Worm (Caenorhabditis elegans) whole organism, early embryonic: ENCODE measurements around the gene hlh-31.

Experiments used
- F13C5.2 ChIP-seq: sonication (generic microtip); optimal IDR thresholded peaks from 2 replicates; lab custom pipeline; 2017; ENCODE audit warnings: mild to moderate bottlenecking, missing genetic modification characterization, inconsistent platforms, missing compliant biosample characterization
- aly-1 ChIP-seq: sonication (generic microtip); optimal IDR thresholded peaks from 2 replicates; lab custom pipeline; 2016; ENCODE audit warnings: missing genetic modification characterization, missing compliant biosample characterization
- ama-1 ChIP-seq: fragments of 150-350 bp; optimal IDR thresholded peaks from 2 replicates; lab custom pipeline; 2014
- ceh-13 ChIP-seq: fragments of 200-800 bp; sonication (Bioruptor generic); optimal IDR thresholded peaks from 2 replicates; lab custom pipeline; 2018; ENCODE audit warnings: mild to moderate bottlenecking, missing genetic modification characterization, missing compliant biosample characterization
- ets-7 ChIP-seq: sonication (generic microtip); optimal IDR thresholded peaks from 2 replicates; lab custom pipeline; 2016; ENCODE audit warnings: missing genotype, missing genetic modification characterization, missing compliant biosample characterization
- hnd-1 ChIP-seq: sonication (generic microtip); optimal IDR thresholded peaks from 2 replicates; lab custom pipeline; 2016; ENCODE audit warnings: missing genetic modification characterization, missing compliant biosample characterization
- scrt-1 ChIP-seq: fragments of 200-800 bp; sonication (Bioruptor generic); IDR thresholded peaks from 2 replicates; pipeline ENCODE4 v1.3.6; 2022; ENCODE audit warnings: missing genetic modification characterization, missing compliant biosample characterization
- sea-1 ChIP-seq: fragments of 200-800 bp; sonication (Bioruptor generic); conservative IDR thresholded peaks from 2 replicates; pipeline ENCODE4 v1.3.6; 2022; ENCODE audit warnings: missing genetic modification characterization, missing compliant biosample characterization
- tbx-11 ChIP-seq: fragments of 200-800 bp; sonication (Bioruptor generic); IDR thresholded peaks from 2 replicates; pipeline ENCODE4 v1.3.6; 2022; ENCODE audit warnings: missing genetic modification characterization, missing compliant biosample characterization
- tbx-37 ChIP-seq: fragments of 200-800 bp; sonication (Bioruptor generic); conservative IDR thresholded peaks from 2 replicates; pipeline ENCODE4 v1.3.6; 2022; ENCODE audit warnings: missing genetic modification reagents, missing genetic modification characterization, missing compliant biosample characterization
- tra-4 ChIP-seq: sonication (generic microtip); optimal IDR thresholded peaks from 2 replicates; lab custom pipeline; 2017; ENCODE audit warnings: missing genetic modification characterization, missing compliant biosample characterization

ce11 chrIV:16290745-16291144 is 33.3 kb downstream of the hlh-31 start, which contains the start of gene srz-75:
- TF ChIP-seq tbx-11 (GFP tag; lab: Robert Waterston, UW): no peak
- TF ChIP-seq sea-1: no peak
- no peak for TF ChIP-seq hnd-1
- no peak for TF ChIP-seq ama-1 (lab: Kevin White, UChicago)
- TF ChIP-seq ceh-13 (GFP tag; lab: Kevin White, UChicago): no peak
- TF ChIP-seq F13C5.2 (tag; lab: Kevin White, UChicago): no peak
- no peak for TF ChIP-seq tra-4 (tag; lab: Kevin White, UChicago)
- no peak for TF ChIP-seq scrt-1 (GFP tag; lab: Robert Waterston, UW)
- no peak for TF ChIP-seq aly-1 (tag; lab: Kevin White, UChicago)
- TF ChIP-seq tbx-37 (GFP tag; lab: Robert Waterston, UW): no peak
- no peak for TF ChIP-seq ets-7
